Fruit fly (Drosophila melanogaster) whole organism, embryonic: Measurements from ENCODE around the gene CG43346.

Experiments
- Atf-2 ChIP-seq: fragments of 200-800 bp; sonication (Bioruptor generic); optimal IDR thresholded peaks from 2 replicates; lab custom pipeline; 2016; ENCODE audit warnings: missing biosample characterization, missing genetic modification characterization
- Atf3 ChIP-seq: fragments of 200-800 bp; sonication (Bioruptor generic); optimal IDR thresholded peaks from 3 replicates; lab custom pipeline; 2016; ENCODE audit warnings: missing biosample characterization, missing genetic modification characterization
- BEAF-32 ChIP-seq: fragments of 200-800 bp; sonication (Bioruptor generic); optimal IDR thresholded peaks from 3 replicates; lab custom pipeline; 2017; ENCODE audit warnings: missing biosample characterization, missing genetic modification characterization, mild to moderate bottlenecking, moderate library complexity, missing genetic modification reagents
- Bgb ChIP-seq: fragments of 200-800 bp; sonication (Bioruptor generic); IDR thresholded peaks from 2 replicates; pipeline ENCODE4 v1.3.6; 2022; ENCODE audit warnings: missing biosample characterization, missing genetic modification characterization; ENCODE audit not compliant: partially characterized antibody
- CG12942 ChIP-seq: fragments of 200-800 bp; sonication (Bioruptor generic); optimal IDR thresholded peaks from 3 replicates; lab custom pipeline; 2016; ENCODE audit warnings: missing biosample characterization, missing genetic modification characterization
- CG17361 ChIP-seq: fragments of 200-800 bp; sonication (Bioruptor generic); IDR thresholded peaks from 3 replicates; pipeline ENCODE4 v1.3.6; 2022; ENCODE audit warnings: missing biosample characterization, missing genetic modification characterization
- CG2712 ChIP-seq: fragments of 200-800 bp; optimal IDR thresholded peaks from 3 replicates; lab custom pipeline; 2019; ENCODE audit warnings: missing biosample characterization, mild to moderate bottlenecking, missing genetic modification characterization, moderate library complexity
- CG30020 ChIP-seq: fragments of 200-800 bp; optimal IDR thresholded peaks from 2 replicates; lab custom pipeline; 2019; ENCODE audit warnings: missing biosample characterization, mild to moderate bottlenecking, missing genetic modification characterization, moderate library complexity
- CG34422 ChIP-seq: fragments of 200-800 bp; sonication (Bioruptor generic); IDR thresholded peaks from 3 replicates; pipeline ENCODE4 v1.3.6; 2022; ENCODE audit warnings: missing biosample characterization, missing genetic modification characterization
- CG3995 ChIP-seq: fragments of 200-800 bp; sonication (Bioruptor generic); optimal IDR thresholded peaks from 3 replicates; lab custom pipeline; 2016; ENCODE audit warnings: missing biosample characterization, missing genetic modification characterization
- CG4730 ChIP-seq: fragments of 200-800 bp; sonication (Bioruptor generic); IDR thresholded peaks from 2 replicates; pipeline ENCODE4 v1.3.6; 2022; ENCODE audit warnings: missing biosample characterization, missing genetic modification characterization
- CG5180 ChIP-seq: fragments of 200-800 bp; sonication (Bioruptor generic); optimal IDR thresholded peaks from 3 replicates; lab custom pipeline; 2017; ENCODE audit warnings: missing biosample characterization, missing genetic modification characterization, mild to moderate bottlenecking, moderate library complexity, missing genetic modification reagents
- CG6791 ChIP-seq: fragments of 200-800 bp; sonication (Bioruptor generic); IDR thresholded peaks from 3 replicates; pipeline ENCODE4 v1.3.6; 2022; ENCODE audit warnings: missing biosample characterization, missing genetic modification characterization; ENCODE audit not compliant: partially characterized antibody
- CG7357 ChIP-seq: fragments of 200-800 bp; sonication (Bioruptor generic); IDR thresholded peaks from 3 replicates; pipeline ENCODE4 v1.3.6; 2022; ENCODE audit warnings: missing biosample characterization, missing genetic modification characterization
- CG7839 ChIP-seq: fragments of 200-800 bp; sonication (Bioruptor generic); optimal IDR thresholded peaks from 3 replicates; lab custom pipeline; 2018; ENCODE audit warnings: missing biosample characterization, mild to moderate bottlenecking, missing genetic modification characterization, moderate library complexity
- CG7963 ChIP-seq: fragments of 200-800 bp; sonication (Bioruptor generic); IDR thresholded peaks from 3 replicates; pipeline ENCODE4 v1.3.6; 2022; ENCODE audit warnings: missing biosample characterization, missing genetic modification characterization; ENCODE audit not compliant: partially characterized antibody
- CG9215 ChIP-seq: fragments of 200-800 bp; sonication (Bioruptor generic); IDR thresholded peaks from 2 replicates; pipeline ENCODE4 v1.3.6; 2022; ENCODE audit warnings: missing biosample characterization, missing genetic modification characterization
- CoRest ChIP-seq: fragments of 200-800 bp; sonication (Bioruptor generic); optimal IDR thresholded peaks from 3 replicates; lab custom pipeline; 2018; ENCODE audit warnings: missing biosample characterization, mild to moderate bottlenecking, missing genetic modification characterization, moderate library complexity
- D19A ChIP-seq: fragments of 200-800 bp; optimal IDR thresholded peaks from 3 replicates; lab custom pipeline; 2019; ENCODE audit warnings: missing biosample characterization, mild to moderate bottlenecking, missing genetic modification characterization, moderate library complexity
- ERR ChIP-seq: fragments of 200-800 bp; sonication (Bioruptor generic); optimal IDR thresholded peaks from 2 replicates; lab custom pipeline; 2016; ENCODE audit warnings: missing biosample characterization, missing genetic modification characterization
- Fer3 ChIP-seq: fragments of 200-800 bp; sonication (Bioruptor generic); optimal IDR thresholded peaks from 2 replicates; lab custom pipeline; 2018; ENCODE audit warnings: missing biosample characterization, mild to moderate bottlenecking, missing genetic modification characterization, moderate library complexity
- GATAe ChIP-seq: fragments of 200-800 bp; sonication (Bioruptor generic); conservative IDR thresholded peaks from 2 replicates; pipeline ENCODE4 v1.3.6; 2022; ENCODE audit warnings: missing biosample characterization, missing genetic modification characterization
- HHEX ChIP-seq: fragments of 200-800 bp; sonication (Bioruptor generic); optimal IDR thresholded peaks from 3 replicates; lab custom pipeline; 2017; ENCODE audit warnings: missing biosample characterization, mild to moderate bottlenecking, missing genetic modification characterization, missing genetic modification reagents
- Hmr ChIP-seq: fragments of 200-800 bp; sonication (Bioruptor generic); optimal IDR thresholded peaks from 3 replicates; lab custom pipeline; 2017; ENCODE audit warnings: mild to moderate bottlenecking, missing biosample characterization, missing genetic modification reagents, missing genetic modification characterization
- NFAT ChIP-seq: fragments of 200-800 bp; sonication (Bioruptor generic); IDR thresholded peaks from 2 replicates; pipeline ENCODE4 v1.3.6; 2022; ENCODE audit warnings: missing biosample characterization, missing genetic modification characterization
- Nf-YA ChIP-seq: fragments of 200-800 bp; sonication (Bioruptor generic); IDR thresholded peaks from 2 replicates; pipeline ENCODE4 v1.3.6; 2022; ENCODE audit warnings: missing biosample characterization, missing genetic modification characterization
- Opbp ChIP-seq: fragments of 200-800 bp; sonication (Bioruptor generic); IDR thresholded peaks from 3 replicates; pipeline ENCODE4 v1.3.6; 2022; ENCODE audit warnings: missing biosample characterization, missing genetic modification characterization; ENCODE audit not compliant: partially characterized antibody
- Rx ChIP-seq: fragments of 200-800 bp; sonication (Bioruptor generic); IDR thresholded peaks from 2 replicates; pipeline ENCODE4 v1.3.6; 2022; ENCODE audit warnings: missing biosample characterization, missing genetic modification characterization
- bab2 ChIP-seq: fragments of 200-800 bp; sonication (Bioruptor generic); optimal IDR thresholded peaks from 2 replicates; lab custom pipeline; 2016; ENCODE audit warnings: missing biosample characterization, missing genetic modification characterization
- bowl ChIP-seq: fragments of 200-800 bp; sonication (Bioruptor generic); IDR thresholded peaks from 2 replicates; pipeline ENCODE4 v1.3.6; 2022; ENCODE audit warnings: missing biosample characterization, missing genetic modification characterization
- br ChIP-seq: fragments of >200 bp; optimal IDR thresholded peaks from 2 replicates; lab custom pipeline; 2017
- cad ChIP-seq: fragments of >200 bp; optimal IDR thresholded peaks from 2 replicates; lab custom pipeline; 2017; ENCODE audit warnings: missing biosample characterization, missing genetic modification characterization
- chif ChIP-seq, 2 experiments: fragments of 200-800 bp; sonication (Bioruptor generic); optimal IDR thresholded peaks; 3 replicates each; lab custom pipeline; 2016; ENCODE audit warnings: missing biosample characterization in 2 of 2, missing genetic modification characterization in 2 of 2
- dimm ChIP-seq: fragments of 200-800 bp; sonication (Bioruptor generic); IDR thresholded peaks from 2 replicates; pipeline ENCODE4 v1.3.6; 2022; ENCODE audit warnings: missing biosample characterization, missing genetic modification characterization
- ftz-f1 ChIP-seq: fragments of 200-800 bp; sonication (Bioruptor generic); optimal IDR thresholded peaks from 2 replicates; lab custom pipeline; 2016; ENCODE audit warnings: missing biosample characterization, missing genetic modification characterization
- gro ChIP-seq: fragments of 200-800 bp; sonication (Bioruptor generic); optimal IDR thresholded peaks from 2 replicates; lab custom pipeline; 2016; ENCODE audit warnings: missing biosample characterization, missing genetic modification characterization
- ind ChIP-seq: fragments of 200-800 bp; sonication (Bioruptor generic); optimal IDR thresholded peaks from 3 replicates; lab custom pipeline; 2016; ENCODE audit warnings: missing biosample characterization, missing genetic modification characterization
- jing ChIP-seq: fragments of 200-800 bp; sonication (Bioruptor generic); optimal IDR thresholded peaks from 2 replicates; lab custom pipeline; 2018; ENCODE audit warnings: missing biosample characterization, mild to moderate bottlenecking, missing genetic modification characterization
- lbe ChIP-seq: fragments of 200-800 bp; sonication (Bioruptor generic); optimal IDR thresholded peaks from 2 replicates; lab custom pipeline; 2016; ENCODE audit warnings: missing biosample characterization, mild to moderate bottlenecking, missing genetic modification characterization
- luna ChIP-seq: fragments of 200-800 bp; sonication (Bioruptor generic); optimal IDR thresholded peaks from 2 replicates; lab custom pipeline; 2016; ENCODE audit warnings: missing biosample characterization, missing genetic modification characterization
- nerfin-1 ChIP-seq: fragments of 200-800 bp; sonication (Bioruptor generic); optimal IDR thresholded peaks from 3 replicates; lab custom pipeline; 2019; ENCODE audit warnings: missing biosample characterization, mild to moderate bottlenecking, missing genetic modification characterization, moderate library complexity
- nmo ChIP-seq: fragments of 200-800 bp; sonication (Bioruptor generic); optimal IDR thresholded peaks from 2 replicates; lab custom pipeline; 2018; ENCODE audit warnings: missing biosample characterization, mild to moderate bottlenecking, missing genetic modification characterization, moderate library complexity
- otp ChIP-seq: fragments of 200-800 bp; sonication (Bioruptor generic); IDR thresholded peaks from 3 replicates; pipeline ENCODE4, ENCODE4 v1.3.6; 2022; ENCODE audit warnings: missing biosample characterization, missing genetic modification characterization
- pita ChIP-seq: fragments of 200-800 bp; sonication (Bioruptor generic); optimal IDR thresholded peaks from 2 replicates; lab custom pipeline; 2017; ENCODE audit warnings: missing biosample characterization, mild to moderate bottlenecking, missing genetic modification characterization
- pros ChIP-seq: fragments of 200-800 bp; sonication (Bioruptor generic); optimal IDR thresholded peaks from 3 replicates; lab custom pipeline; 2019; ENCODE audit warnings: missing biosample characterization, mild to moderate bottlenecking, missing genetic modification characterization, moderate library complexity
- pzg ChIP-seq: fragments of 200-800 bp; sonication (Bioruptor generic); optimal IDR thresholded peaks from 3 replicates; lab custom pipeline; 2018; ENCODE audit warnings: missing biosample characterization, mild to moderate bottlenecking, missing genetic modification characterization, moderate library complexity
- ranshi ChIP-seq: fragments of 200-800 bp; sonication (Bioruptor generic); IDR thresholded peaks from 2 replicates; pipeline ENCODE4 v1.3.6; 2022; ENCODE audit warnings: missing biosample characterization, missing genetic modification characterization
- schlank ChIP-seq: fragments of 200-800 bp; sonication (Bioruptor generic); optimal IDR thresholded peaks from 2 replicates; lab custom pipeline; 2018; ENCODE audit warnings: missing biosample characterization, mild to moderate bottlenecking, missing genetic modification characterization
- sob ChIP-seq: fragments of 200-800 bp; sonication (Bioruptor generic); IDR thresholded peaks from 2 replicates; pipeline ENCODE4 v1.3.6; 2022; ENCODE audit warnings: missing biosample characterization, missing genetic modification characterization
- tio ChIP-seq: fragments of 200-800 bp; sonication (Bioruptor generic); optimal IDR thresholded peaks from 2 replicates; lab custom pipeline; 2017; ENCODE audit warnings: missing biosample characterization, missing genetic modification characterization, inconsistent platforms

Gene CG43346

dm6 chr2L:21156156-21157040 is 12.0 kb downstream of the CG43346 start, which contains the start of the genes Mpp6 and E2f2 (continued):
- TF ChIP-seq cad (GFP tag; lab: Kevin White, UChicago) (no peak), ftz-f1 (GFP tag; lab: Kevin White, UChicago) (no peak), ERR (GFP tag; lab: Kevin White, UChicago) (no peak), CG30020 (tag; lab: Kevin White, UChicago) (peak; percentile 29), NFAT (GFP tag; lab: Robert Waterston, UW) (peak; percentile 81), Hmr (GFP tag; lab: Kevin White, UChicago) (peak; percentile 8), pita (GFP tag; lab: Kevin White, UChicago) (no peak), CG7839 (peak; percentile 7), CG7357 (GFP tag; lab: Robert Waterston, UW) (no peak), sob (peak; percentile 86), CG5180 (GFP tag; lab: Kevin White, UChicago) (no peak), D19A (tag; lab: Kevin White, UChicago) (no peak), CG2712 (tag; lab: Kevin White, UChicago) (peak; percentile 13), Opbp (GFP tag; lab: Robert Waterston, UW) (peak; percentile 91), CG17361 (GFP tag; lab: Robert Waterston, UW) (peak; percentile 50; the same call in 2 of the 3 replicates), CG7963 (GFP tag; lab: Robert Waterston, UW) (peak; percentile 88), bowl (no peak), chif (GFP tag; optimal IDR thresholded peaks at IDR 0.05; lab: Kevin White, UChicago) (no peak), br (lab: Kevin White, UChicago) (no peak), CG4730 (GFP tag; lab: Robert Waterston, UW) (no peak), ranshi (GFP tag; lab: Robert Waterston, UW) (no peak), Rx (no peak), jing (no peak), Atf-2 (no peak), otp (GFP tag; lab: Robert Waterston, UW) (no peak), lbe (GFP tag; lab: Kevin White, UChicago) (peak; percentile 35), pzg (peak; percentile 78), pros (GFP tag; lab: Kevin White, UChicago) (no peak), tio (GFP tag; lab: Kevin White, UChicago) (peak; percentile 41), GATAe (GFP tag; lab: Robert Waterston, UW) (no peak), CG9215 (GFP tag; lab: Robert Waterston, UW) (no peak), HHEX (GFP tag; lab: Kevin White, UChicago) (no peak), schlank (no peak), Atf3 (GFP tag; lab: Kevin White, UChicago) (no peak), nerfin-1 (tag; lab: Kevin White, UChicago) (no peak), gro (peak; percentile 22), CG6791 (GFP tag; lab: Robert Waterston, UW) (peak; percentile 89), ind (peak; percentile 2), CG34422 (no peak), dimm (GFP tag; lab: Robert Waterston, UW) (no peak), Bgb (GFP tag; lab: Robert Waterston, UW) (peak; percentile 89), CG12942 (GFP tag; lab: Kevin White, UChicago) (peak; percentile 6), CoRest (tag; lab: Kevin White, UChicago) (peak; percentile 22), luna (GFP tag; lab: Kevin White, UChicago) (no peak), BEAF-32 (GFP tag; lab: Kevin White, UChicago) (peak; percentile 86), bab2 (GFP tag; lab: Kevin White, UChicago) (peak; percentile 18), Nf-YA (GFP tag; lab: Robert Waterston, UW) (no peak), Fer3 (no peak), CG3995 (GFP tag; lab: Kevin White, UChicago) (no peak), nmo (peak; percentile 2)
